Fruit fly (Drosophila melanogaster): ENCODE measurements around the gene nau.

DNA sequence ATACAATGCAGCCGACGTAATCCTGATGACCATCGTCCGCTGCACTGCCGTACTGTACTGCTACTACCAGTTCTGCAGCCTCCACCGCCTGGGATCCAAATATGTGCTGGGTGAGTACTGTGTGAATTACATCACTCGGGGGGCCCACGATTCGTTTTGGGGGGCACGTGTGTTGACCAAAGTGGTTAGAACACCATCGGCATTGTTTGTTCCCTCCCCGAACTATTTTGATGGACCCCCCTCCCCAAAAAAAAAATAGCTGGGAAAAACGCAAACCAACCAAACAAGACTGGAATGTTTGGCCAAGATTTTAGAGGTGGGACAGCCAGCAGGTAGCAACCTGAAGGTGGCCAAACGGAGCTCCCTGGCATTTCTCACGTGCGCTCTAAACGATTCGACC lies 29.3 kb upstream of the nau start:
- TF ChIP-seq psq (optimal IDR thresholded peaks at IDR 0.05): no peak
- no peak for TF ChIP-seq Myc (optimal IDR thresholded peaks at IDR 0.05)
- no peak for TF ChIP-seq h (optimal IDR thresholded peaks at IDR 0.05)
- no peak for TF ChIP-seq Sin3A (optimal IDR thresholded peaks at IDR 0.05)
- TF ChIP-seq ttk (optimal IDR thresholded peaks at IDR 0.05): no peak
